Fruit fly (Drosophila melanogaster): ENCODE results near the gene CG3061.

The CG3061 gene

dm6 chr3R:14056320-14057053, 24.3 kb downstream of the CG3061 start, which contains the start of gene foxo (continued):
- TF ChIP-seq CG4328 (GFP tag; optimal IDR thresholded peaks at IDR 0.05), result peak; percentile 77
- TF ChIP-seq Camta (GFP tag; optimal IDR thresholded peaks at IDR 0.05), result peak; percentile 31
- peak; percentile 63; the same call in 2 of the 3 replicates for TF ChIP-seq tgo (GFP tag; IDR thresholded peaks at IDR 0.05)
- TF ChIP-seq TFAM (GFP tag; optimal IDR thresholded peaks at IDR 0.05), result no peak
- TF ChIP-seq hth (optimal IDR thresholded peaks at IDR 0.05), result no peak
- TF ChIP-seq lab (GFP tag; optimal IDR thresholded peaks at IDR 0.05), result peak; percentile 84
- peak; percentile 93 for TF ChIP-seq Meics (GFP tag; optimal IDR thresholded peaks at IDR 0.05)
- no peak for TF ChIP-seq repo (GFP tag; optimal IDR thresholded peaks at IDR 0.05)
- peak in 1 of 2 experiments; percentile 92 for TF ChIP-seq Eip74EF (GFP tag; optimal IDR thresholded peaks at IDR 0.05)
- TF ChIP-seq CG18599 (GFP tag; optimal IDR thresholded peaks at IDR 0.05), result peak; percentile 90
- TF ChIP-seq CG15011 (GFP tag; optimal IDR thresholded peaks at IDR 0.05), result peak; percentile 79
- TF ChIP-seq CG32772 (GFP tag; IDR thresholded peaks at IDR 0.05), result no peak
- no peak for TF ChIP-seq emc (GFP tag; optimal IDR thresholded peaks at IDR 0.05)
- TF ChIP-seq esg (GFP tag; conservative IDR thresholded peaks at IDR 0.05), result peak; percentile 56
- TF ChIP-seq Mad (GFP tag; optimal IDR thresholded peaks at IDR 0.05), result peak; percentile 6
- no peak for TF ChIP-seq lov (optimal IDR thresholded peaks at IDR 0.05)
- TF ChIP-seq lov (GFP tag; IDR thresholded peaks at IDR 0.05), result no peak
- TF ChIP-seq ato (GFP tag; IDR thresholded peaks at IDR 0.05; ENCODE audit: partially characterized antibody), result 0 out of 2 replicates have a peak, but pooled peaks have one; percentile 32
- TF ChIP-seq bcd (GFP tag; optimal IDR thresholded peaks at IDR 0.05), result peak; percentile 85
- peak; percentile 74 for TF ChIP-seq dm (GFP tag; optimal IDR thresholded peaks at IDR 0.05)
- no peak for TF ChIP-seq gsb (GFP tag; IDR thresholded peaks at IDR 0.05)
- no peak for TF ChIP-seq CG3838 (GFP tag; optimal IDR thresholded peaks at IDR 0.05)
- TF ChIP-seq CG18619 (GFP tag; optimal IDR thresholded peaks at IDR 0.05), result peak; percentile 90
- no peak for TF ChIP-seq tup (GFP tag; optimal IDR thresholded peaks at IDR 0.05)
- no peak for TF ChIP-seq CG4282 (GFP tag; optimal IDR thresholded peaks at IDR 0.05)
- no peak for TF ChIP-seq ham (GFP tag; IDR thresholded peaks at IDR 0.05)
- no peak for TF ChIP-seq CG3995 (GFP tag; optimal IDR thresholded peaks at IDR 0.05)
- TF ChIP-seq CG1024 (GFP tag; IDR thresholded peaks at IDR 0.05), result no peak
- TF ChIP-seq sqz (GFP tag; optimal IDR thresholded peaks at IDR 0.05), result peak; percentile 62
- no peak for TF ChIP-seq CG31365 (tag; optimal IDR thresholded peaks at IDR 0.05)
- TF ChIP-seq lola (GFP tag; optimal IDR thresholded peaks at IDR 0.05), result peak in 1 of 3 experiments; percentile 75
- no peak for TF ChIP-seq stwl (tag; optimal IDR thresholded peaks at IDR 0.05)
- peak; percentile 19 for TF ChIP-seq CTCF (GFP tag; optimal IDR thresholded peaks at IDR 0.05)
- TF ChIP-seq CG18262 (tag; optimal IDR thresholded peaks at IDR 0.05), result peak; percentile 93
- no peak for TF ChIP-seq CG7963 (GFP tag; IDR thresholded peaks at IDR 0.05; ENCODE audit: partially characterized antibody)
- no peak for TF ChIP-seq CG4617 (GFP tag; optimal IDR thresholded peaks at IDR 0.05; ENCODE audit: borderline replicate concordance)
- no peak for TF ChIP-seq CG11085 (GFP tag; IDR thresholded peaks at IDR 0.05)
- no peak for TF ChIP-seq shn (GFP tag; optimal IDR thresholded peaks at IDR 0.05)
- peak; percentile 86 for TF ChIP-seq CG6854 (GFP tag; optimal IDR thresholded peaks at IDR 0.05)
- no peak for TF ChIP-seq CG8944 (GFP tag; optimal IDR thresholded peaks at IDR 0.05)
- TF ChIP-seq CG34376 (GFP tag; optimal IDR thresholded peaks at IDR 0.05), result peak; percentile 3
- TF ChIP-seq CG6683 (GFP tag; optimal IDR thresholded peaks at IDR 0.05), result peak; percentile 78
- TF ChIP-seq CG2678 (tag; optimal IDR thresholded peaks at IDR 0.05), result peak; percentile 96
- no peak for TF ChIP-seq sna (GFP tag; IDR thresholded peaks at IDR 0.05; ENCODE audit: partially characterized antibody)
- peak; percentile 12 for TF ChIP-seq CG17912 (GFP tag; optimal IDR thresholded peaks at IDR 0.05)
- peak; percentile 75 for TF ChIP-seq CG6765 (GFP tag; optimal IDR thresholded peaks at IDR 0.05)
- no peak for TF ChIP-seq D (optimal IDR thresholded peaks at IDR 0.05)
- peak; percentile 76 for TF ChIP-seq D (GFP tag; optimal IDR thresholded peaks at IDR 0.05)
- TF ChIP-seq E2f2 (GFP tag; IDR thresholded peaks at IDR 0.05), result peak; percentile 26; the same call in 1 of the 2 replicates
- TF ChIP-seq Ravus (GFP tag; IDR thresholded peaks at IDR 0.05), result no peak; the same call in 1 of the 2 replicates
